Worm (Caenorhabditis elegans): Measurements from ENCODE around the gene arl-5.

The arl-5 gene

DNA sequence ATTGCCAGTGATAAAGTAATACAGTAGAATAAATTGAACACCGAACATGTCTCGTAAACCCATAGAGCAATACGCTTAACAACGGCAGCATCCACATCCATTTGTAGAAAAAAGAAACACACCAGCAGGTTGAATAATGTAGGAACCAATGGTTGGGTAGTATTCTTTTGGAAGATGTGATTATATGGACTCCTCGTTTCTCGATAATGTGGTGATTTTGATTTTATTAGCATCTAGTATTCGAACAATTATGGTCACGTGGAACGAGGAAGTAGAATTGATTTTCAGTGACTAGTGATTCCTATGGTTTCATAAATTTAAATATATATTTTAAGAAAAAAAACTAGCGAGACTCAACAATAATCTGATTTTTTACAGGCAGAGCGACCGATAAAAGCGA, 26.6 kb upstream of the arl-5 start, which contains the start of gene srxa-10:
Gene srxa-10, minus strand, starts transcription at position 101 of the 400 bp plus-strand sequence.
- TF ChIP-seq dao-5 (tag; optimal IDR thresholded peaks at IDR 0.05) (no peak), him-1 (tag; optimal IDR thresholded peaks at IDR 0.05) (no peak), W03F9.2 (tag; optimal IDR thresholded peaks at IDR 0.05) (no peak)

DNA sequence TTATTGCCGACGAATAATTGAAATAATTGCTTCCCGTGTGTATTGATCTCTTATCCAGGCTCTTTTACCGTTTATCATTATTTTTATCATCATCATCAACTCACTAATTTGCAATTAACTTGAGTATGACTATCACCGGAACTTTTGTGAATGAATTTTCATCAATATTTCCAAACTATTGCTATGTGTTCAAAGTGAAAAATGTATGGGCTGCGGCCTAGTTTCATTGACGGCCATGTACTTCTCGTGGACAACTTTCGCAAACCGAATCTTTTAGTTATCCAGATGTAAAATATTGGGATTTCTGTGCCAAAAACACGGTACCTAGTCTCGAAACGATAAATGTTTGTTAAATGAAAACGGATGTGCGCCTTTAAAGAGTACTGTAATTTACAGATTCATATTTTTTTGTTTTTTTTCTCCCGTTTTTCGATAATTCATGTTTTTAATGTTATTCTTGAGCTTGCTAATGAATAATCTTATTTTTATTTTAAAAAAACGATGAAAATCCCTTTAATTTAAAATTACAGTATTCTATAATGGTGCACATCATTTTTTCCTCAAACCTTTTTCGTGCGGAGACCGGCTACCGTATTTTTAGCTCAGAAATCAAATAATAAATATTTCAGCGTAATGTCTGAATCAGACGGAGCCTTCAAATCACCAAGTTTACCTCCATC, 24.4 kb upstream of the arl-5 start, which contains the start of gene ZK632.2:
Gene ZK632.2, plus strand, starts transcription at position 630 of the 680 bp plus-strand sequence.
- no peak for TF ChIP-seq dao-5 (tag; optimal IDR thresholded peaks at IDR 0.05)
- no peak for TF ChIP-seq W03F9.2 (tag; optimal IDR thresholded peaks at IDR 0.05)
- TF ChIP-seq him-1 (tag; optimal IDR thresholded peaks at IDR 0.05): no peak

DNA sequence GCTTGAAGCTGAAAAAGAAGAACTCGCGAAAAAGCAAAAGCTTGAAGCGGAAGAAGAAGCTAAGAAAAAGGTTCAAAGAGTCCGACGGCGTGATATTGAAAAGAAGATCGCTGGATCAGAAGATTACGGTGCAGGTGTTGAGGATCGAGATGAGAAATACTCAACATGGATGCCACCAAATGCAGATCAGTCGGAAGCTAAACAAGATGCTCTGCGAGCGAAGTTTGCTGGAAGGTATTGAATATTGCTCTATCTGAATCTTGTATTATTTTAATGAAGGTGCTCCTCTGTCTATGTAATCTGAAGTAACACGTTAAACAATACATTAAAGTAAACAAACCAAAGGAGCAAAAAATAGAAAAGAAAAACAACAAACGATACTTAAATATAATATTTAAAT, 21.0 kb upstream of the arl-5 start:
- TF ChIP-seq W03F9.2 (tag; optimal IDR thresholded peaks at IDR 0.05) (no peak), dao-5 (tag; optimal IDR thresholded peaks at IDR 0.05) (no peak), him-1 (tag; optimal IDR thresholded peaks at IDR 0.05) (no peak)

DNA sequence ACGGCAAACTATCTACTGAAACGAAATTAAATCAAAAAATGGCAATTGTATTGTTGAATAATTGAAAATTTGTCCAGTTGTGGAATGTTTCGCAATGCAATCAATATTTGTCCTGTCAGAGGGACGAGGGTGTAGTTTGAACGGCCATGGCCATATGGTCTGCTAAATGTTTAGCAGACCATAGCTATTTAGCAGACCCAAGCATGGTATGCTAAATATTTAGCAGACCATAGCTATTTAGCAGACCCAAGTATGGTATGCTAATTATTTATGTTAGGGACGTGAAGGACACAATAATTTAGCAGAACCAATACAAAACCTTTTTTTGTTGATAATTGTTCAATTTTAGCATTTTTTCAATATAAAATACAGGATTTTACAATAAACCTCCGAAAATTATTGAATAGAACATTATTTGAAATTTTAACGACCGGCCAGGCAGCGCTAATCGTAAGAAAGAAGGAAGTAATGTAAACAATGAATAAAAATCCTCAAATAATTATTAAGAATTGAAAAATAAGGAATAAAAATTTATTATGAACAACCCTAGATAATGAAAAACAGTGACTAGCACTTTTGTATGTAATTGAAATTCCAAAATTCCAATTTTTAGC, 17.9 kb upstream of the arl-5 start, which contains the start of gene riok-3:
Gene riok-3, minus strand, starts transcription at position 15 of the 614 bp plus-strand sequence.
- TF ChIP-seq him-1 (tag; optimal IDR thresholded peaks at IDR 0.05) (no peak), W03F9.2 (tag; optimal IDR thresholded peaks at IDR 0.05) (no peak), dao-5 (tag; optimal IDR thresholded peaks at IDR 0.05) (no peak)

DNA sequence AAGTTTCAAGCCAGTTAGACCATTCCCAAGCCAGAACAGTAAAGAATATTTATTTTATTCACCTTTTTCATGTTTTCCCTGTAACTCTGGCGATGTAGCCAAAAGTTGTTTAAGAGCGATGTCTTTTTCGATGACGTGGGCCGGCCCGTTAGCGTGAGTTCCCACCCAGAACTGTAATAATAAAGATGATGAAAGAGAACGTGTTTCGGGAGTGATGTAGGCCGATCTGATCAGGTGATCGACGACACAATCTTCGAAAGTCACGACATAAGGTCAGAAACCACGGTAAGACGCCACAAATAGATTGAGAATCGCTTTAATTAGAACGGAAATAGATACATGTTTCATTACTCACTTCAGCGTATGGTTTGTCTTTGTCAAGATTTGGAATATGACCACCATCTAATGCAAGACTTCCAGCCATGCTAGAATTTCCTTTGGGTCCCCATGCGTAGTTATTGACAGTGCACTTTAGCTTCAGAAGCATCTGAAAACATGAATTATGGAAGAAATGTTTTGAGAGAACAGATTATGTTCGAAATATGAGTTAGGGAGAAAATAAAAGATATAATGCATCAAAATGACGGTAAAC, 16.0 kb upstream of the arl-5 start, which contains the start of gene ZK632.4:
Gene ZK632.4, minus strand, starts transcription at position 487 of the 592 bp plus-strand sequence.
- TF ChIP-seq him-1 (tag; optimal IDR thresholded peaks at IDR 0.05): no peak
- TF ChIP-seq W03F9.2 (tag; optimal IDR thresholded peaks at IDR 0.05): no peak
- TF ChIP-seq dao-5 (tag; optimal IDR thresholded peaks at IDR 0.05): no peak

DNA sequence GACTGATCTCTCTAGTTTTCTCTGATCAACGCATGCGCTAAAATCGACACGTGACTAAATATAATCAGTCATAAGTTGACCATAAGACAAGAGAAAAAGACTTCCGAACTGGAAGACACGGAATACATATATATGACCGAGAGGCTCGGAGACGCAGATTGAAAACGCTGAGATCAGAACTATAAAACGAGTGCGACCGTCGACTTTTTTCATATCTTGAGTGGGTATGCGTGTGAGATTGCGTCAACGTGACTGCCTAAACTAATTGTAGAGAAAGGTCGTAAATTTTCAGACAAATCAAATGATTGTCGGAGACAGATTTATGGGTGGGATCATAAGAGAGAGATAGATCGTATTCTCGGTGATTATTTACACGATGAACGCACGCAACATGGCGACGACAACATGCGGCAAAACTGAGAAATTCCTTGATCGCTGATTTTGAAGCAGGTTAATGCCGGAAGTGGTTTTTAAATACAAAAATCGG, 15.4 kb upstream of the arl-5 start:
- TF ChIP-seq W03F9.2 (tag; optimal IDR thresholded peaks at IDR 0.05): no peak

DNA sequence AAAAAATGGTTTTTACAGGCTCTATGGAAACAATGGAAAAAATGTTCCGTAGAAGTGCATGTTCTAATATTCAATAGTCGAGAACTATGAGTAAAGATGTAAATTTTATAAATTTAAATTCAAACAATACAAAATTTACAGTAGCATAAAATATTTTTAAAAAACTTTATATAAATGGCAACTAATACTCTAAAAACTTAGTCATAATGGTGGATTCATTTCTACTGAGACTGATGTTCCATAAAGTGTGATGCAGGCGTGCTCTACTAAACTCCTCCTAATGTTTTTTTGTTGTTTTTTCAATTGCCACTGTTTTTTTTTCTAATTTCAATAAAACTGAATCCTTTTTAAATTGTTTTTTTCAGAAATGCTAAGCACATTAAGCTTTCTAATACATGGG, 14.9 kb upstream of the arl-5 start, which contains the start of gene gtap-2:
Gene gtap-2, plus strand, starts transcription at position 366 of the 400 bp plus-strand sequence.
- TF ChIP-seq him-1 (tag; optimal IDR thresholded peaks at IDR 0.05): no peak
- no peak for TF ChIP-seq dao-5 (tag; optimal IDR thresholded peaks at IDR 0.05)
- TF ChIP-seq W03F9.2 (tag; optimal IDR thresholded peaks at IDR 0.05): peak; percentile 56

DNA sequence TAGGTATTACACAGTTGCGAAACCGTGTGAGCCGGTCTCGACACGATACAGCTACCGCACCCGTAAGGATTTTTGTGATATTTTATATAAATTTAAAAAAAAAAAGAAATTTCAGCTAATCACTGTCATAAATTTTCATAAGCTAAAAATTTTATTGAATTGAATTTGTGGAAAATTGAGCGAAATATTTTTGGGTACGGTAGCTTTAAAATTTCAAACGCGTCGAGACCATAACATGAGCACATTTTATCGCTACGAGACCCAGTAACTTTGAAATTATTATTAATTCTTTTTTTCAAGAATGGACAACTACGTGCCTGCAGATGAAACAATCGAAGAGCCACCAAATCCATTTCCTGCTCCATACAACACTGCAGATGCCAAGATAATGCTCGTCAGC, 9.9 kb upstream of the arl-5 start, which contains the start of gene ZK632.14:
Gene ZK632.14, plus strand, starts transcription at position 301 of the 400 bp plus-strand sequence.
- TF ChIP-seq W03F9.2 (tag; optimal IDR thresholded peaks at IDR 0.05) (no peak), dao-5 (tag; optimal IDR thresholded peaks at IDR 0.05) (no peak), him-1 (tag; optimal IDR thresholded peaks at IDR 0.05) (no peak)

DNA sequence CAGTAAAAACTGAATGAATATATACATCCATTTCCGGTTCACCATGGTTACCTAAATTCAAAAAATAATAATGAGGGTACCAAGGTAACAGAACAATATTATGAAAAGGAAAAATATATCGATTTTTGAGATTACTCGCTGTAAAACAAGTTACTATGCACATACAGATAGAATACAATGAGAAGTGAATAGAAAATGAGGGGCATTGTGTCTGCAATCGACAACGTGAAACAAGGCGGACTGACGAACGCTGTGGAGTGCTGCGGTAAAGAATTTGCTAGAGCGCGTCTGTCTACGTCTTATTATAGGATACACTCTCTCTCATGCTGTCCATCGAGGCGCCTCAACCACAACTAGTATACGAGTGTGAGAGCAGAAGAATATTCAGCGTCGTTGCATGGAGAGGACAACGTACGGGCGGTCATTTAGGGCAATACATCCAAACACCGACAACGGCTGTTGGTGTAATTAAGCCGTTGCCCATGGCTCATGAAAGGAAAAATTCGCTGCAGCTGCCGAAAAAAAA, 5.9 kb upstream of the arl-5 start, which contains the start of gene cnx-1:
Gene cnx-1, minus strand, starts transcription at position 51 of the 526 bp plus-strand sequence.
- no peak for TF ChIP-seq him-1 (tag; optimal IDR thresholded peaks at IDR 0.05)
- no peak for TF ChIP-seq W03F9.2 (tag; optimal IDR thresholded peaks at IDR 0.05)
- TF ChIP-seq dao-5 (tag; optimal IDR thresholded peaks at IDR 0.05): no peak

DNA sequence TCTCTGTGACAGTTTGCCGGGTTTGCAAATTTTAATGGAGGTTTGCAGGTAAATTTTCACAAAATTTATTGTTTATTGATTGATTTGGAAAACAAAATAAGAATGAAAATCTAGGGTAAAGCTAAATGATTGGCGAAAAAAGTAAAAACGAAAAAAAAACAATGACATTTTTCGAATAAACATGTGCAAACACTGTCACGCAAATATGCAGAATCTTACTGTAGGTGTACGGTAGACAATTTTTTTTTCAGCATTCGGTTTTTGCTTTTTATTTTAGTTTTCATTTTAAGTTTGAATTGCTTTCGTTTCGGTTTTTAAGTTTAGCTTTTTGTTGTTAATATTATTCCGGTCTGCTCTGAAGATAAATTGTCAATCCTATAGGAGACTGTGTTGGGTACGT, 5.1 kb upstream of the arl-5 start:
- TF ChIP-seq dao-5 (tag; optimal IDR thresholded peaks at IDR 0.05): no peak
- peak; percentile 61 for TF ChIP-seq W03F9.2 (tag; optimal IDR thresholded peaks at IDR 0.05)

DNA sequence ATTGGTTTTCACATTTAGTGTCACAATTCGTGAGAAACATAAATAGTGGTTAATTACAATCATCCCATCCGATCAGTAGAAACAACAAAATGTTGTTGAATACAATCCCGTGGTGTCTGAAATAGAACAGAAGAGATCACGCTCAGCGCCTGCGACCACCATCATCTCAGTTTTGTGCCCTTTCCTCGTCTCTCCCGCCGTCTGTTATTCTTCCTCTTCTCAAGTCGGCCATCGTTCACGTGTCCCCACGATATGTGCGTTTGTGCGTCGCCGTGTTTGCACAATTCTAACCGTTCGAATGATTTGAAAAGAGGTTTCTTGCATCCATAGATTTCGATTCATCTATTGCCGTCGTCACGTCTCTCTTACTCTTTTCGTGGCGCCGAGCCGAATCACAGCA, 4.3 kb upstream of the arl-5 start, which contains the start of gene panl-3:
Gene panl-3, plus strand, starts transcription at position 294 of the 400 bp plus-strand sequence.
- no peak for TF ChIP-seq W03F9.2 (tag; optimal IDR thresholded peaks at IDR 0.05)

DNA sequence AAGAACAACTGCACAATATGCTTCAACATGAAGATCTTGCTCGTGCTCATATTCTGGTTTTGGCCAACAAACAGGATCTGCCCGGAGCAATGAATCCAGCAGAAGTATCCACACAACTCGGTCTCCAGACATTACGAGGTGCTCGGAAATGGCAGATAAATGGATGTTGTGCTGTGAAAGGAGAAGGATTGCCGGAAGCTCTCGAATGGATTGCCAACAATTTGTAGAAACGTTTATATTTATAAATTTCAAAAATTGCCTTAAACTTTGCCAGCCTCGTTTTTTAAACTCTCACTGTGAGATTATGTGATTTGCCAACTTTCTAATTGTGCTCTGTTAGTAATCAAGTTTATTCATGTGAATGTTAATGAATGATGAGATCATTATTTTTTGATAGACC, 706 bp downstream of the arl-5 start:
- TF ChIP-seq W03F9.2 (tag; optimal IDR thresholded peaks at IDR 0.05): no peak
- TF ChIP-seq him-1 (tag; optimal IDR thresholded peaks at IDR 0.05): no peak
- TF ChIP-seq dao-5 (tag; optimal IDR thresholded peaks at IDR 0.05): no peak

DNA sequence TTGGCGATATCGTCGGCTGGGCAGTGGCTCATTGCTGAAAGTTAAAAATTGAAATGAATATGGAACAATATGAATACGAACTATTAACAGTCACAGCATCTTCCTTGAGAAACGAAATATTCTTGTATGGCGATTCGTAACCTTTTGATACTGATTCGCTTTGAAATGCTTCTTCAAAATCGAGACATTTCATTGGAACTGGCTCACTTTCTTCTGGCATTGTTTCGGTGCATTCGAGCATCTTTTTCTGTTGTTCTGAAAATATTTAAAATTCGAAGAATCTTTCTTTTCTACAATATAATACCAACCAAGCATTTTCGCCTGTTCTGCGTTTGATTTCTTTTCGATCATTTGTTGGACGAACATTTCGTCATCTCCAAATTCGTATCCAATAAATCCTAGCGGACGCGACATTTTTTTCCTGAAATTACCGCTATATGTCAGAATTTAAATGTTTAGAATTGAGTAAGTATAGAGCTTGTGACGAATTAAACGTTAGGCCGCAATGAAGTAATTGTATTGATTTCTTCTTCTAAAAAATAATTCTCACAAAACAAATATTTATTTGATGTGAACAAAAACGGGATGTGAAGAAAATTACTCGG, 1.4 kb downstream of the arl-5 start, which contains the start of gene lin-52:
Gene lin-52, minus strand, starts transcription at position 421 of the 605 bp plus-strand sequence.
- no peak for TF ChIP-seq W03F9.2 (tag; optimal IDR thresholded peaks at IDR 0.05)
- no peak for TF ChIP-seq dao-5 (tag; optimal IDR thresholded peaks at IDR 0.05)
- no peak for TF ChIP-seq him-1 (tag; optimal IDR thresholded peaks at IDR 0.05)

Data from whole organism, L4/young adult.